Worm (Caenorhabditis elegans): Measurements from ENCODE around the gene unc-52.
A peak's percentile ranks its signal among the peaks of the same experiment; 100 is the strongest.

Gene unc-52

DNA sequence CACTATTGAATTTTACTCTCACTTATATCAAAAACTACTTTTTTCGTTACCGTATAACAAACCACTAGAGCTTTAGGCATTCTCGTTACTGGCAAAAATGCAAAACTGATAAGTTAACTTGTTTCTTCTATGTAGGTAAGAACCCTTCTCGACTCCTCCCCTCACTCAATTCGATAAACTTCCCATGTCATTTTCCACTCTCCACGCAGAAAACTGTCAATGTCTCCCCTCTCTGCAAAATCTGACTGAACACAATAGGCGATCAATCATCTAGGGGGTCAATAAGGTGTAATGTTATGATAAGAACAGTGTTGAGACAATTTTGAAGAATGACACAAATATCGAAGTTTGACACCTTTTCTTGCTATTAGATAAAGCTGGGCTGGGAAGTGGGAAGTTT is 65.5 kb downstream of the unc-52 start:
- TF ChIP-seq mab-5 (tag; optimal IDR thresholded peaks at IDR 0.05) (no peak), nhr-21 (tag; optimal IDR thresholded peaks at IDR 0.05) (peak; percentile 1), sma-3 (GFP tag; optimal IDR thresholded peaks at IDR 0.05) (peak; percentile 1)

DNA sequence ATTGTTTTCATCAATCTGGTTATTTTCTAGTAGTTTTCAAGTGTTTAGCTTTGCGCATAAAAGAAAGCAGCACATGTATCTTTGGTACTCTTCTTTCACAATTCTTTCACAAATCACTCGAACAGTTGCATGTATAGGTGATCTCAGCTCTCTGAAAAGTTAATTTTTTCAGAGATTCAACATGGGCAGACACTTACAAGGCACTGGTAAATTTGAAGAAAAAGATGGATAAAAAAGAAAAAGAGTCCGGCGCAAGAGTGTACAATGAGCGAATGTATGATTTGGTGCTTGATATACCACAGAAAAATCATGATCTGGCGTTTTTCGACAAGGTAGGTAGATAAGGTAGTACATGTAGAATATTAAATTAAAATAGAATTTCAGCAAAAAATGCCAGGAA is 66.1 kb downstream of the unc-52 start:
- TF ChIP-seq gmeb-1 (tag; optimal IDR thresholded peaks at IDR 0.05) (no peak), sma-3 (GFP tag; optimal IDR thresholded peaks at IDR 0.05) (no peak), C34F6.9 (tag; optimal IDR thresholded peaks at IDR 0.05) (no peak), snpc-4 (tag; optimal IDR thresholded peaks at IDR 0.05) (no peak), ztf-1 (GFP tag; conservative IDR thresholded peaks at IDR 0.05) (no peak), peb-1 (tag; optimal IDR thresholded peaks at IDR 0.05) (no peak), ceh-82 (tag; optimal IDR thresholded peaks at IDR 0.05) (no peak), nhr-77 (tag; optimal IDR thresholded peaks at IDR 0.05) (no peak), ztf-11 (tag; optimal IDR thresholded peaks at IDR 0.05) (no peak), lsy-2 (tag; optimal IDR thresholded peaks at IDR 0.05) (no peak), ZK546.5 (tag; optimal IDR thresholded peaks at IDR 0.05) (no peak), mbf-1 (tag; optimal IDR thresholded peaks at IDR 0.05) (no peak), crh-2 (tag; optimal IDR thresholded peaks at IDR 0.05) (no peak)

DNA sequence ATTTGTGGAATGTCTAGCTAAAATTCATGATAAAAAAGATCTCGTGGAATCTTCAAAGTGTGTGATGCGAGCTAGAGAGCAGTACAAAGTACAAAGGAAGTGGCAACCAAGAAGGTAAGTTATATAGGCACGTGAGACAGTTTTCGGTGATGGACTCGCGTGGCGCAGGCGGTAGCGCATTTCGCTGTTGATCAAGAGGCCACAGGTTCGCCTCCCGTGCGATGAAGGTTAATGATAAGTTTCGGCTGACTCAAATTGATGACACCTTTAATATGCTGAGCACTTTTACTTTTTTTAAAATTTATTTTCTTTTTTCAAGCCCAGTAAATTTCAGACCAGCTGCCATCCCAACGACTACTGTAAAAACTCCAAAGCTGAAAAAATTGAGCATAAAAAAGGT is 67.3 kb downstream of the unc-52 start:
- no peak for TF ChIP-seq ceh-16 (tag; optimal IDR thresholded peaks at IDR 0.05)
- no peak for TF ChIP-seq snpc-4 (tag; optimal IDR thresholded peaks at IDR 0.05)
- TF ChIP-seq lsy-2 (tag; optimal IDR thresholded peaks at IDR 0.05), result no peak
- TF ChIP-seq ama-1 (optimal IDR thresholded peaks at IDR 0.05), result no peak
- TF ChIP-seq ztf-11 (tag; optimal IDR thresholded peaks at IDR 0.05), result no peak
- no peak for TF ChIP-seq C34F6.9 (tag; optimal IDR thresholded peaks at IDR 0.05)
- TF ChIP-seq ztf-4 (tag; optimal IDR thresholded peaks at IDR 0.05), result no peak
- TF ChIP-seq nhr-237 (tag; optimal IDR thresholded peaks at IDR 0.05), result no peak
- TF ChIP-seq sma-9 (GFP tag; optimal IDR thresholded peaks at IDR 0.05), result peak; percentile 50
- TF ChIP-seq sma-9 (tag; optimal IDR thresholded peaks at IDR 0.05), result no peak
- no peak for TF ChIP-seq nhr-129 (tag; optimal IDR thresholded peaks at IDR 0.05)
- TF ChIP-seq nhr-21 (tag; optimal IDR thresholded peaks at IDR 0.05), result peak; percentile 18
- TF ChIP-seq lin-39 (tag; optimal IDR thresholded peaks at IDR 0.05), result no peak
- peak; percentile 62 for TF ChIP-seq fos-1 (tag; optimal IDR thresholded peaks at IDR 0.05)
- TF ChIP-seq nhr-25 (tag; optimal IDR thresholded peaks at IDR 0.05), result no peak
- no peak for TF ChIP-seq mbf-1 (tag; optimal IDR thresholded peaks at IDR 0.05)
- TF ChIP-seq gmeb-1 (tag; optimal IDR thresholded peaks at IDR 0.05), result peak; percentile 43
- TF ChIP-seq sma-3 (GFP tag; optimal IDR thresholded peaks at IDR 0.05), result peak; percentile 29
- TF ChIP-seq Y55F3AM.14 (GFP tag; optimal IDR thresholded peaks at IDR 0.05), result no peak

ce11 chrII:14616402-14616801 is 67.9 kb downstream of the unc-52 start:
- TF ChIP-seq blmp-1 (tag; optimal IDR thresholded peaks at IDR 0.05; ENCODE audit: insufficient read depth) (peak; percentile 34), lsy-2 (tag; optimal IDR thresholded peaks at IDR 0.05) (peak in 1 of 2 experiments; percentile 52), fos-1 (tag; optimal IDR thresholded peaks at IDR 0.05) (peak; percentile 27), R02D3.7 (tag; optimal IDR thresholded peaks at IDR 0.05) (no peak), nhr-23 (tag; optimal IDR thresholded peaks at IDR 0.05) (no peak), nhr-25 (tag; optimal IDR thresholded peaks at IDR 0.05) (peak; percentile 27)

ce11 chrII:14615735-14616134 is 68.5 kb downstream of the unc-52 start, which contains the start of gene mltn-9:
mltn-9 (plus strand) TSS chrII:14616035.
- no peak for TF ChIP-seq lin-13 (GFP tag; optimal IDR thresholded peaks at IDR 0.05)
- no peak for TF ChIP-seq nhr-12 (tag; optimal IDR thresholded peaks at IDR 0.05)
- no peak for TF ChIP-seq mbf-1 (tag; optimal IDR thresholded peaks at IDR 0.05)
- no peak for TF ChIP-seq nhr-11 (tag; optimal IDR thresholded peaks at IDR 0.05)
- no peak for TF ChIP-seq ceh-82 (tag; optimal IDR thresholded peaks at IDR 0.05)
- no peak for TF ChIP-seq F13H6.1 (tag; optimal IDR thresholded peaks at IDR 0.05)
- no peak for TF ChIP-seq alr-1 (tag; optimal IDR thresholded peaks at IDR 0.05)
- TF ChIP-seq crh-2 (tag; optimal IDR thresholded peaks at IDR 0.05), result no peak
- TF ChIP-seq nhr-237 (tag; optimal IDR thresholded peaks at IDR 0.05), result no peak
- TF ChIP-seq Y55F3AM.14 (GFP tag; optimal IDR thresholded peaks at IDR 0.05), result no peak
- no peak for TF ChIP-seq nhr-77 (tag; optimal IDR thresholded peaks at IDR 0.05)
- TF ChIP-seq ztf-11 (tag; optimal IDR thresholded peaks at IDR 0.05), result no peak
- no peak for TF ChIP-seq fos-1 (tag; optimal IDR thresholded peaks at IDR 0.05)
